Fruit fly (Drosophila melanogaster) whole organism, embryonic: Measurements from ENCODE around the gene CG14232.

Source experiments
- Atf-2 ChIP-seq: fragments of 200-800 bp; sonication (Bioruptor generic); optimal IDR thresholded peaks from 2 replicates; lab custom pipeline; 2016; ENCODE audit warnings: missing biosample characterization, missing genetic modification characterization
- BEAF-32 ChIP-seq: fragments of 200-800 bp; sonication (Bioruptor generic); optimal IDR thresholded peaks from 3 replicates; lab custom pipeline; 2017; ENCODE audit warnings: missing biosample characterization, missing genetic modification characterization, mild to moderate bottlenecking, moderate library complexity, missing genetic modification reagents
- Bteb2 ChIP-seq: fragments of 200-800 bp; sonication (Bioruptor generic); optimal IDR thresholded peaks from 2 replicates; lab custom pipeline; 2016; ENCODE audit warnings: missing biosample characterization, missing genetic modification characterization
- CG10543 ChIP-seq: fragments of 200-800 bp; sonication (Bioruptor generic); optimal IDR thresholded peaks from 3 replicates; lab custom pipeline; 2017; ENCODE audit warnings: missing biosample characterization, mild to moderate bottlenecking, missing genetic modification characterization, moderate library complexity
- CG10654 ChIP-seq: fragments of 200-800 bp; sonication (Bioruptor generic); optimal IDR thresholded peaks from 2 replicates; lab custom pipeline; 2016; ENCODE audit warnings: missing biosample characterization, missing genetic modification characterization
- CG12071 ChIP-seq: fragments of 200-800 bp; sonication (Bioruptor generic); optimal IDR thresholded peaks from 3 replicates; lab custom pipeline; 2018; ENCODE audit warnings: missing biosample characterization, mild to moderate bottlenecking, missing genetic modification characterization
- CG13123 ChIP-seq: fragments of 200-800 bp; sonication (Bioruptor generic); optimal IDR thresholded peaks from 2 replicates; lab custom pipeline; 2016; ENCODE audit warnings: missing biosample characterization, missing genetic modification characterization
- CG15696 ChIP-seq: fragments of 200-800 bp; sonication (Bioruptor generic); optimal IDR thresholded peaks from 2 replicates; lab custom pipeline; 2019; ENCODE audit warnings: missing biosample characterization, mild to moderate bottlenecking, missing genetic modification characterization, moderate library complexity
- CG17186 ChIP-seq: fragments of 200-800 bp; sonication (Bioruptor generic); optimal IDR thresholded peaks from 3 replicates; lab custom pipeline; 2017; ENCODE audit warnings: missing biosample characterization, missing genetic modification reagents, missing genetic modification characterization
- CG31441 ChIP-seq: fragments of 200-800 bp; sonication (Bioruptor generic); IDR thresholded peaks from 2 replicates; pipeline ENCODE4 v1.3.6; 2022; ENCODE audit warnings: missing biosample characterization, missing genetic modification characterization
- CG3163 ChIP-seq: fragments of 200-800 bp; sonication (Bioruptor generic); optimal IDR thresholded peaks from 3 replicates; lab custom pipeline; 2016; ENCODE audit warnings: missing biosample characterization, missing genetic modification characterization
- CG32532 ChIP-seq: fragments of 200-800 bp; sonication (Bioruptor generic); IDR thresholded peaks from 2 replicates; pipeline ENCODE4 v1.3.6; 2022; ENCODE audit warnings: missing biosample characterization, missing genetic modification characterization
- CG32772 ChIP-seq: fragments of 200-800 bp; sonication (Bioruptor generic); IDR thresholded peaks from 2 replicates; pipeline ENCODE4 v1.3.6; 2022; ENCODE audit warnings: missing biosample characterization, missing genetic modification characterization
- CG42726 ChIP-seq: fragments of 200-800 bp; sonication (Bioruptor generic); IDR thresholded peaks from 2 replicates; pipeline ENCODE4 v1.3.6; 2022; ENCODE audit warnings: missing biosample characterization, missing genetic modification characterization; ENCODE audit not compliant: partially characterized antibody
- CG5180 ChIP-seq: fragments of 200-800 bp; sonication (Bioruptor generic); optimal IDR thresholded peaks from 3 replicates; lab custom pipeline; 2017; ENCODE audit warnings: missing biosample characterization, missing genetic modification characterization, mild to moderate bottlenecking, moderate library complexity, missing genetic modification reagents
- CG6254 ChIP-seq: fragments of 200-800 bp; sonication (Bioruptor generic); optimal IDR thresholded peaks from 3 replicates; lab custom pipeline; 2017; ENCODE audit warnings: mild to moderate bottlenecking, missing biosample characterization, missing genetic modification reagents, missing genetic modification characterization
- CG7271 ChIP-seq: fragments of 200-800 bp; sonication (Bioruptor generic); optimal IDR thresholded peaks from 2 replicates; lab custom pipeline; 2018; ENCODE audit warnings: missing biosample characterization, mild to moderate bottlenecking, missing genetic modification characterization, moderate library complexity
- CG8281 ChIP-seq: fragments of 200-800 bp; sonication (Bioruptor generic); optimal IDR thresholded peaks from 2 replicates; lab custom pipeline; 2018; ENCODE audit warnings: missing biosample characterization, mild to moderate bottlenecking, missing genetic modification characterization, moderate library complexity
- CG9817 ChIP-seq: fragments of 200-800 bp; sonication (Bioruptor generic); optimal IDR thresholded peaks from 2 replicates; lab custom pipeline; 2018; ENCODE audit warnings: missing biosample characterization, mild to moderate bottlenecking, missing genetic modification characterization, moderate library complexity
- Camta ChIP-seq: fragments of 200-800 bp; sonication (Bioruptor generic); optimal IDR thresholded peaks from 2 replicates; lab custom pipeline; 2016; ENCODE audit warnings: missing biosample characterization, missing genetic modification characterization
- Dip2 ChIP-seq: fragments of 200-800 bp; sonication (Bioruptor generic); IDR thresholded peaks from 2 replicates; pipeline ENCODE4 v1.3.6; 2022; ENCODE audit warnings: missing biosample characterization, missing genetic modification characterization
- Gug ChIP-seq: fragments of 200-800 bp; sonication (Bioruptor generic); IDR thresholded peaks from 4 replicates; pipeline ENCODE4 v1.3.6; 2022; ENCODE audit warnings: missing biosample characterization, missing genetic modification characterization
- HHEX ChIP-seq: fragments of 200-800 bp; sonication (Bioruptor generic); optimal IDR thresholded peaks from 3 replicates; lab custom pipeline; 2017; ENCODE audit warnings: missing biosample characterization, mild to moderate bottlenecking, missing genetic modification characterization, missing genetic modification reagents
- HLHmδ ChIP-seq: fragments of 200-800 bp; sonication (Bioruptor generic); optimal IDR thresholded peaks from 2 replicates; lab custom pipeline; 2018; ENCODE audit warnings: missing biosample characterization, mild to moderate bottlenecking, missing genetic modification characterization, moderate library complexity
- Hand ChIP-seq: fragments of 200-800 bp; sonication (Bioruptor generic); optimal IDR thresholded peaks from 2 replicates; lab custom pipeline; 2017; ENCODE audit warnings: mild to moderate bottlenecking, missing biosample characterization, missing genetic modification reagents, missing genetic modification characterization
- Oli ChIP-seq: fragments of 200-800 bp; sonication (Bioruptor generic); optimal IDR thresholded peaks from 2 replicates; lab custom pipeline; 2018; ENCODE audit warnings: missing biosample characterization, mild to moderate bottlenecking, missing genetic modification characterization, moderate library complexity
- Pdp1 ChIP-seq, 2 experiments: fragments of 200-800 bp; sonication (Bioruptor generic); optimal IDR thresholded peaks; 3 replicates each; lab custom pipeline; 2016; ENCODE audit warnings: missing biosample characterization in 2 of 2, missing genetic modification characterization in 2 of 2, mild to moderate bottlenecking in 1 of 2, moderate library complexity in 1 of 2
- Spps ChIP-seq: fragments of 200-800 bp; sonication (Bioruptor generic); optimal IDR thresholded peaks from 2 replicates; lab custom pipeline; 2018; ENCODE audit warnings: missing biosample characterization, mild to moderate bottlenecking, missing genetic modification characterization
- Xrp1 ChIP-seq: fragments of 200-800 bp; sonication (Bioruptor generic); IDR thresholded peaks from 2 replicates; pipeline ENCODE4 v1.3.6; 2022; ENCODE audit warnings: missing biosample characterization, missing genetic modification characterization
- ap ChIP-seq: fragments of 200-800 bp; sonication (Bioruptor generic); IDR thresholded peaks from 2 replicates; pipeline ENCODE4 v1.3.6; 2022; ENCODE audit warnings: missing biosample characterization, missing genetic modification characterization
- bbx ChIP-seq: fragments of 200-800 bp; sonication (Bioruptor generic); IDR thresholded peaks from 2 replicates; pipeline ENCODE4 v1.3.6; 2022; ENCODE audit warnings: missing biosample characterization, missing genetic modification characterization; ENCODE audit not compliant: partially characterized antibody
- bcd ChIP-seq: fragments of 200-800 bp; sonication (Bioruptor generic); optimal IDR thresholded peaks from 2 replicates; lab custom pipeline; 2017; ENCODE audit warnings: missing biosample characterization, mild to moderate bottlenecking, missing genetic modification characterization
- cg ChIP-seq: fragments of 200-800 bp; sonication (Bioruptor generic); optimal IDR thresholded peaks from 3 replicates; lab custom pipeline; 2019; ENCODE audit warnings: missing biosample characterization, mild to moderate bottlenecking, missing genetic modification characterization, moderate library complexity
- chinmo ChIP-seq: fragments of 200-800 bp; sonication (Bioruptor generic); IDR thresholded peaks from 4 replicates; pipeline ENCODE4 v1.3.6; 2022; ENCODE audit warnings: missing biosample characterization, missing genetic modification characterization; ENCODE audit not compliant: partially characterized antibody
- corto ChIP-seq: fragments of 200-800 bp; sonication (Bioruptor generic); optimal IDR thresholded peaks from 2 replicates; lab custom pipeline; 2016; ENCODE audit warnings: missing biosample characterization, mild to moderate bottlenecking, missing genetic modification characterization, moderate library complexity
- disco-r ChIP-seq: fragments of 200-800 bp; sonication (Bioruptor generic); optimal IDR thresholded peaks from 2 replicates; lab custom pipeline; 2016; ENCODE audit warnings: missing biosample characterization, missing genetic modification characterization
- ewg ChIP-seq: fragments of 200-800 bp; sonication (Bioruptor generic); optimal IDR thresholded peaks from 3 replicates; lab custom pipeline; 2017; ENCODE audit warnings: mild to moderate bottlenecking, missing biosample characterization, missing genetic modification reagents, missing genetic modification characterization
- fd64A ChIP-seq: fragments of 200-800 bp; sonication (Bioruptor generic); optimal IDR thresholded peaks from 3 replicates; lab custom pipeline; 2018; ENCODE audit warnings: missing biosample characterization, mild to moderate bottlenecking, missing genetic modification characterization
- gce ChIP-seq: fragments of 200-800 bp; sonication (Bioruptor generic); IDR thresholded peaks from 3 replicates; pipeline ENCODE4 v1.3.6; 2022; ENCODE audit warnings: missing biosample characterization, missing genetic modification characterization
- gcm ChIP-seq: fragments of 200-800 bp; sonication (Bioruptor generic); optimal IDR thresholded peaks from 2 replicates; lab custom pipeline; 2019; ENCODE audit warnings: missing biosample characterization, mild to moderate bottlenecking, missing genetic modification characterization, moderate library complexity
- kay ChIP-seq: fragments of 200-800 bp; sonication (Bioruptor generic); optimal IDR thresholded peaks from 2 replicates; lab custom pipeline; 2016; ENCODE audit warnings: missing biosample characterization, missing genetic modification characterization
- ken ChIP-seq: fragments of 200-800 bp; sonication (Bioruptor generic); IDR thresholded peaks from 3 replicates; pipeline ENCODE4 v1.3.6; 2022; ENCODE audit warnings: missing biosample characterization, missing genetic modification characterization
- maf-S ChIP-seq: fragments of 200-800 bp; sonication (Bioruptor generic); optimal IDR thresholded peaks from 2 replicates; lab custom pipeline; 2016; ENCODE audit warnings: missing biosample characterization, missing genetic modification characterization
- nmo ChIP-seq: fragments of 200-800 bp; sonication (Bioruptor generic); optimal IDR thresholded peaks from 2 replicates; lab custom pipeline; 2018; ENCODE audit warnings: missing biosample characterization, mild to moderate bottlenecking, missing genetic modification characterization, moderate library complexity
- oc ChIP-seq: fragments of 200-800 bp; sonication (Bioruptor generic); optimal IDR thresholded peaks from 2 replicates; lab custom pipeline; 2018; ENCODE audit warnings: missing biosample characterization, mild to moderate bottlenecking, missing genetic modification characterization, moderate library complexity
- otp ChIP-seq: fragments of 200-800 bp; sonication (Bioruptor generic); IDR thresholded peaks from 3 replicates; pipeline ENCODE4, ENCODE4 v1.3.6; 2022; ENCODE audit warnings: missing biosample characterization, missing genetic modification characterization
- shn ChIP-seq: fragments of 200-800 bp; sonication (Bioruptor generic); optimal IDR thresholded peaks from 3 replicates; lab custom pipeline; 2016; ENCODE audit warnings: missing biosample characterization, missing genetic modification characterization
- ttk ChIP-seq: fragments of 200-800 bp; sonication (Bioruptor generic); IDR thresholded peaks from 2 replicates; pipeline ENCODE4 v2.1.2; 2022; ENCODE audit warnings: missing biosample characterization, missing genetic modification characterization
- twi ChIP-seq: fragments of 200-800 bp; optimal IDR thresholded peaks from 2 replicates; lab custom pipeline; 2019; ENCODE audit warnings: missing biosample characterization, mild to moderate bottlenecking, missing genetic modification characterization, moderate library complexity
- yki ChIP-seq: fragments of >200 bp; optimal IDR thresholded peaks from 3 replicates; lab custom pipeline; 2018

Gene CG14232

DNA sequence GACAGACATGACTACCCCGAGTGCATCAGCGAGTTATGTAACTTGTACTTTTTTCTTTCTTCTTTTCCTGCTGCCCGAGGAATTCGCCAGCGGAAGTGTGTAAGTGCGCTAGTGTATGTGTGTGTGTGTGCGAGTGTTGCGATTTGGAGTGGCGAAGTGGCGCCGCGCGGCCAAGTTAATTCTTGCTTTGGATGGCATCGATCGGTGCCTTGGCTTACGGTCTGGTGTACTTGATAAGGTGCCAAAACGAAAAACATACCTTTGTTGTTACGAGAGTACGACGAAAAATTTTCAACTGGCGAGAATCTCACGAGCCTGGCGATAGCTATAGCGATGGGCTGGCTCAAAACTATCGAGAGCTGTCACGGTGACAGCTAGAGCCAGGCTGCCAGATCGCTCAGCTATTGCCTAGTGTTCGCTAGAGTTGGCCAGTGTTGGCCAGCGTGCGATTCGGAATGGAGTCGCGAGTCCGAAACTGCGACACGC, 40.0 kb upstream of the CG14232 start, which contains the start of the genes CG18809, COX6B, CG33932 and Rpp20 (continued):
- TF ChIP-seq cg (peak; percentile 78), chinmo (GFP tag; lab: Robert Waterston, UW) (peak; percentile 95), Atf-2 (GFP tag; lab: Kevin White, UChicago) (peak; percentile 27), ttk (peak; percentile 11; the same call in 1 of the 2 replicates), oc (tag; lab: Kevin White, UChicago) (no peak), CG32772 (GFP tag; lab: Robert Waterston, UW) (peak; percentile 38; the same call in 1 of the 2 replicates), HLHmδ (GFP tag; lab: Kevin White, UChicago) (peak; percentile 14), CG3163 (GFP tag; lab: Kevin White, UChicago) (peak; percentile 68), CG6254 (GFP tag; lab: Kevin White, UChicago) (no peak), Hand (GFP tag; lab: Kevin White, UChicago) (no peak), otp (GFP tag; lab: Robert Waterston, UW) (no peak), CG7271 (tag; lab: Kevin White, UChicago) (peak; percentile 2), bcd (GFP tag; lab: Kevin White, UChicago) (peak; percentile 74), CG15696 (tag; lab: Kevin White, UChicago) (no peak), Spps (tag; lab: Kevin White, UChicago) (no peak), Dip2 (GFP tag; lab: Robert Waterston, UW) (no peak), maf-S (GFP tag; lab: Kevin White, UChicago) (peak; percentile 71), corto (GFP tag; lab: Kevin White, UChicago) (no peak), disco-r (GFP tag; lab: Kevin White, UChicago) (peak; percentile 56), CG42726 (GFP tag; lab: Robert Waterston, UW) (peak; percentile 99), fd64A (peak; percentile 16), CG10654 (GFP tag; lab: Kevin White, UChicago) (peak; percentile 56), CG17186 (GFP tag; lab: Kevin White, UChicago) (peak; percentile 70), CG8281 (tag; lab: Kevin White, UChicago) (no peak), CG5180 (GFP tag; lab: Kevin White, UChicago) (no peak), Pdp1 (GFP tag; optimal IDR thresholded peaks at IDR 0.05; lab: Kevin White, UChicago) (peak; percentile 38 to 96), bbx (GFP tag; lab: Robert Waterston, UW) (peak; percentile 97), Oli (peak; percentile 14), Gug (peak; percentile 65; the same call in 3 of the 4 replicates), Xrp1 (peak; percentile 59), HHEX (peak; percentile 54), CG13123 (GFP tag; lab: Kevin White, UChicago) (peak; percentile 35), gce (0 out of 3 replicates have a peak, but pooled peaks have one; percentile 46), CG10543 (peak; percentile 58), Camta (GFP tag; lab: Kevin White, UChicago) (peak; percentile 44), ewg (GFP tag; lab: Kevin White, UChicago) (peak; percentile 79), CG32532 (GFP tag; lab: Robert Waterston, UW) (peak; percentile 73), CG12071 (GFP tag; lab: Kevin White, UChicago) (no peak), ap (no peak), twi (tag; lab: Kevin White, UChicago) (peak; percentile 18), BEAF-32 (peak; percentile 99), nmo (GFP tag; lab: Kevin White, UChicago) (peak; percentile 71), gcm (GFP tag; lab: Kevin White, UChicago) (no peak), ken (GFP tag; lab: Robert Waterston, UW) (peak; percentile 86), Bteb2 (peak; percentile 58), CG31441 (no peak; the same call in 1 of the 2 replicates), yki (lab: Kevin White, UChicago) (no peak), CG9817 (peak; percentile 66), shn (GFP tag; lab: Kevin White, UChicago) (peak; percentile 67), kay (GFP tag; lab: Kevin White, UChicago) (peak; percentile 12)
